Worm (Caenorhabditis elegans) whole organism, late embryonic: Measurements from ENCODE around the gene rars-2.

Source experiments
- C08G9.2 ChIP-seq: sonication (generic microtip); optimal IDR thresholded peaks from 2 replicates; lab custom pipeline; 2016; ENCODE audit warnings: mild to moderate bottlenecking, missing genetic modification characterization, moderate library complexity, missing compliant biosample characterization
- C38D4.7 ChIP-seq: fragments of 200-800 bp; sonication (Bioruptor generic); optimal IDR thresholded peaks from 2 replicates; lab custom pipeline; 2018; ENCODE audit warnings: mild to moderate bottlenecking, missing genetic modification characterization, moderate library complexity, missing compliant biosample characterization
- F13H6.1 ChIP-seq: sonication (generic microtip); optimal IDR thresholded peaks from 2 replicates; lab custom pipeline; 2016; ENCODE audit warnings: missing genetic modification characterization, missing compliant biosample characterization
- K09A11.1 ChIP-seq: sonication (generic microtip); optimal IDR thresholded peaks from 2 replicates; lab custom pipeline; 2017; ENCODE audit warnings: antibody characterized with exemption, mild to moderate bottlenecking, missing genetic modification characterization, missing compliant biosample characterization; ENCODE audit not compliant: insufficient read depth
- ahr-1 ChIP-seq: sonication (generic microtip); optimal IDR thresholded peaks from 2 replicates; lab custom pipeline; 2016; ENCODE audit warnings: missing genetic modification characterization, missing compliant biosample characterization
- ceh-14 ChIP-seq: sonication (generic microtip); optimal IDR thresholded peaks from 2 replicates; lab custom pipeline; 2016; ENCODE audit warnings: missing genotype, missing genetic modification characterization, missing compliant biosample characterization
- ceh-19 ChIP-seq: fragments of 200-800 bp; sonication (Bioruptor generic); optimal IDR thresholded peaks from 2 replicates; lab custom pipeline; 2018; ENCODE audit warnings: mild to moderate bottlenecking, missing genetic modification characterization, missing compliant biosample characterization
- ceh-2 ChIP-seq: sonication (generic microtip); optimal IDR thresholded peaks from 2 replicates; lab custom pipeline; 2016; ENCODE audit warnings: missing genotype, missing genetic modification characterization, missing compliant biosample characterization
- ceh-22 ChIP-seq: sonication (generic microtip); optimal IDR thresholded peaks from 2 replicates; lab custom pipeline; 2017; ENCODE audit warnings: missing biosample characterization, missing genetic modification characterization
- ceh-30 ChIP-seq: fragments of 150-350 bp; optimal IDR thresholded peaks from 2 replicates; lab custom pipeline; 2014; ENCODE audit warnings: missing biosample characterization, missing genetic modification characterization
- ceh-31 ChIP-seq: sonication (generic microtip); optimal IDR thresholded peaks from 2 replicates; lab custom pipeline; 2016; ENCODE audit warnings: missing genetic modification characterization, missing compliant biosample characterization
- ceh-45 ChIP-seq: fragments of 200-800 bp; sonication (Bioruptor generic); IDR thresholded peaks from 2 replicates; pipeline ENCODE4 v1.3.6; 2022; ENCODE audit warnings: missing genetic modification reagents, missing genetic modification characterization, missing compliant biosample characterization
- ceh-6 ChIP-seq: fragments of 200-800 bp; sonication (Bioruptor generic); optimal IDR thresholded peaks from 2 replicates; lab custom pipeline; 2018; ENCODE audit warnings: mild to moderate bottlenecking, missing genetic modification characterization, missing compliant biosample characterization
- ceh-9 ChIP-seq: sonication (generic microtip); optimal IDR thresholded peaks from 2 replicates; lab custom pipeline; 2016; ENCODE audit warnings: mild to moderate bottlenecking, missing genetic modification characterization, inconsistent platforms, missing compliant biosample characterization
- che-1 ChIP-seq: sonication (generic microtip); optimal IDR thresholded peaks from 2 replicates; lab custom pipeline; 2016; ENCODE audit warnings: mild to moderate bottlenecking, missing genetic modification characterization, missing compliant biosample characterization
- elt-4 ChIP-seq: sonication (generic microtip); optimal IDR thresholded peaks from 2 replicates; lab custom pipeline; 2016; ENCODE audit warnings: missing genetic modification characterization, missing compliant biosample characterization
- ets-4 ChIP-seq: sonication (generic microtip); optimal IDR thresholded peaks from 2 replicates; lab custom pipeline; 2016; ENCODE audit warnings: missing genetic modification characterization, missing compliant biosample characterization
- eyg-1 ChIP-seq: sonication (generic microtip); optimal IDR thresholded peaks from 2 replicates; lab custom pipeline; 2016; ENCODE audit warnings: missing genotype, missing genetic modification characterization, missing compliant biosample characterization
- lin-11 ChIP-seq: fragments of 200-800 bp; sonication (Bioruptor generic); optimal IDR thresholded peaks from 2 replicates; lab custom pipeline; 2018; ENCODE audit warnings: mild to moderate bottlenecking, missing genetic modification characterization, missing compliant biosample characterization
- nhr-11 ChIP-seq: fragments of 150-350 bp; optimal IDR thresholded peaks from 2 replicates; lab custom pipeline; 2014; ENCODE audit warnings: missing biosample characterization, missing genetic modification characterization
- odd-2 ChIP-seq: sonication (generic microtip); optimal IDR thresholded peaks from 2 replicates; lab custom pipeline; 2017; ENCODE audit warnings: antibody characterized with exemption, mild to moderate bottlenecking, missing genetic modification characterization, missing compliant biosample characterization
- pag-3 ChIP-seq: sonication (generic microtip); optimal IDR thresholded peaks from 2 replicates; lab custom pipeline; 2016; ENCODE audit warnings: missing compliant biosample characterization, missing genetic modification characterization, borderline replicate concordance
- pax-1 ChIP-seq: fragments of 150-350 bp; optimal IDR thresholded peaks from 2 replicates; lab custom pipeline; 2014; ENCODE audit warnings: missing biosample characterization, missing genetic modification characterization
- pros-1 ChIP-seq: fragments of 150-350 bp; optimal IDR thresholded peaks from 2 replicates; lab custom pipeline; 2014; ENCODE audit warnings: missing biosample characterization, missing genetic modification reagents, missing genetic modification characterization
- ref-2 ChIP-seq: sonication (generic microtip); optimal IDR thresholded peaks from 2 replicates; lab custom pipeline; 2016; ENCODE audit warnings: missing genetic modification characterization, missing compliant biosample characterization
- sdc-2 ChIP-seq: sonication (generic microtip); optimal IDR thresholded peaks from 2 replicates; lab custom pipeline; 2016; ENCODE audit warnings: missing genotype, missing genetic modification characterization, missing compliant biosample characterization
- sox-2 ChIP-seq: fragments of 200-800 bp; sonication (Bioruptor generic); IDR thresholded peaks from 2 replicates; pipeline ENCODE4 v1.3.6; 2022; ENCODE audit warnings: missing genetic modification reagents, missing genetic modification characterization, missing compliant biosample characterization
- sox-4 ChIP-seq: sonication (generic microtip); optimal IDR thresholded peaks from 2 replicates; lab custom pipeline; 2017; ENCODE audit warnings: mild to moderate bottlenecking, missing genetic modification characterization, inconsistent platforms, missing compliant biosample characterization
- syd-9 ChIP-seq: sonication (generic microtip); optimal IDR thresholded peaks from 2 replicates; lab custom pipeline; 2016; ENCODE audit warnings: mild to moderate bottlenecking, missing genetic modification characterization, moderate library complexity, missing compliant biosample characterization
- unc-42 ChIP-seq: sonication (generic microtip); optimal IDR thresholded peaks from 2 replicates; lab custom pipeline; 2016; ENCODE audit warnings: missing genotype, missing genetic modification characterization, missing compliant biosample characterization
- unc-55 ChIP-seq: sonication (generic microtip); optimal IDR thresholded peaks from 2 replicates; lab custom pipeline; 2017; ENCODE audit warnings: missing biosample characterization, missing genetic modification reagents, missing genetic modification characterization
- unc-86 ChIP-seq: sonication (generic microtip); optimal IDR thresholded peaks from 2 replicates; lab custom pipeline; 2016; ENCODE audit warnings: missing genetic modification characterization, missing compliant biosample characterization
- zip-5 ChIP-seq: sonication (generic microtip); optimal IDR thresholded peaks from 2 replicates; lab custom pipeline; 2016; ENCODE audit warnings: missing genetic modification characterization, missing compliant biosample characterization
- ztf-16 ChIP-seq: sonication (generic microtip); optimal IDR thresholded peaks from 2 replicates; lab custom pipeline; 2017; ENCODE audit warnings: missing genetic modification characterization, missing compliant biosample characterization

The rars-2 gene

DNA sequence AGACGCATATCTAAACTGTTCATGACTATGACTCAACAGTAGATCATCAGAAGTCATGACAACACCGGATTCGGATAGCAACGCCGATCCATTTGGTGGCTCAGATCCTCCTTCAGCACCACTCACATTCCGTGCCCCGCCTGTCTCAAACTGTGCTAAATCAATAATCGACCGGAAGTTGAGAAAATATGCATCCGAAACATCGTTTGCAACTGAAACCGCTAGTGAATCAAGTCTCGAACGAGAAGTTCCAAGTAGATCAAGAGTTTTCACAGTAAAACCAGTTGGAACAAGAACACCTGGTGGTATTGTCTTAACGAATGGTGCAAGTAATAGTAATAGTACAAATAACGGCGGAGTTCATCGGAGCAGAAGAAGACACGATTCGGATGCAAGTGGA lies 21.8 kb downstream of the rars-2 start:
- TF ChIP-seq syd-9 (tag; lab: Kevin White, UChicago) = no peak
- TF ChIP-seq unc-42 (tag; lab: Kevin White, UChicago) = no peak
- no peak for TF ChIP-seq ceh-9 (tag; lab: Kevin White, UChicago)
- no peak for TF ChIP-seq ets-4 (tag; lab: Kevin White, UChicago)
- no peak for TF ChIP-seq elt-4
- no peak for TF ChIP-seq zip-5 (tag; lab: Kevin White, UChicago)

DNA sequence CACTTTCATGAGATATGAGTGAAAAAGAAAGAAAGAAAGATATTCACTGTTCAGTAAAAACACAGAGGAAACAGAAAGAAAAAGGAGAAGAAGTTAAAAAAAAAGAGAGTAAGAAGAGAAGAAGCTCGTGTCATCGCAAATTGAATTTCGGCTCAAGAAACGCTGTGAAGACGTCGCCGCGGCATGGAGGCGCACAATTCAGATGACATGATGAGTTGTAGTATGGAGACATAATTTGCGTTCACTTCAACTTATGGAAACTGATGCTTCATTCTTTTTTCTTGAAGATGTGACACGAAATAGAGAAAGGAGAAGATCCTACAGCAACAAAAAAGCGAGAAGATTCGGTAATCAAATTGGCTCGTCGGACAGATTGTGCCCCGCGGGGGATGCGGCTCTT lies 23.0 kb downstream of the rars-2 start:
- TF ChIP-seq unc-86 (tag; lab: Kevin White, UChicago) (no peak), ahr-1 (tag; lab: Kevin White, UChicago) (no peak), ceh-9 (tag; lab: Kevin White, UChicago) (no peak), lin-11 (tag; lab: Kevin White, UChicago) (no peak), ceh-2 (tag; lab: Kevin White, UChicago) (no peak), ztf-16 (tag; lab: Kevin White, UChicago) (no peak), eyg-1 (tag; lab: Kevin White, UChicago) (no peak), ceh-6 (GFP tag; lab: Kevin White, UChicago) (no peak), ceh-14 (no peak), sox-4 (no peak), pag-3 (tag; lab: Kevin White, UChicago) (no peak), pax-1 (tag; lab: Kevin White, UChicago) (no peak), unc-42 (tag; lab: Kevin White, UChicago) (peak; percentile 98), ceh-19 (GFP tag; lab: Kevin White, UChicago) (no peak), ceh-31 (tag; lab: Kevin White, UChicago) (peak; percentile 12), F13H6.1 (tag; lab: Kevin White, UChicago) (no peak), ceh-30 (tag; lab: Kevin White, UChicago) (no peak)

DNA sequence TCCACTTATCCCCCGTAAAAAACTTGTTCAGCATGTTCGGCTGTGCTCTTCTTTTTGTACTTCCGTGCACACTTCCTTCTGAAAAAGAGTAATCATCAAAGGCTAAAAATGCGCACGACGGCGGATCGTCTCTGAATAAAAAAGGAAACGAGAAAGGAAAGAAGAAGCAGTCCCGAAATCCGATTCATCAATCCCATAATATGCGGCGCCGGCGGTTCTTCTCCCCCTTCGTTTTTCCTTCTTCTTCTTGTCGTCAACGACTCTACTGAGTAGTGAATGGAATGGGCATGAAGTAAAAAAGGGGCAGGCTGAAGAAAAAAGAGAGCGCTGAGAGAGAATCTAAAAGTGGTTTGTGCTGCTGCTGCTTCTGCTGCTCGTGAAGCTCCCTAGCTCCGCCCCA lies 24.1 kb downstream of the rars-2 start:
- TF ChIP-seq sdc-2 (tag; lab: Kevin White, UChicago) (no peak), unc-42 (tag; lab: Kevin White, UChicago) (peak; percentile 62)

DNA sequence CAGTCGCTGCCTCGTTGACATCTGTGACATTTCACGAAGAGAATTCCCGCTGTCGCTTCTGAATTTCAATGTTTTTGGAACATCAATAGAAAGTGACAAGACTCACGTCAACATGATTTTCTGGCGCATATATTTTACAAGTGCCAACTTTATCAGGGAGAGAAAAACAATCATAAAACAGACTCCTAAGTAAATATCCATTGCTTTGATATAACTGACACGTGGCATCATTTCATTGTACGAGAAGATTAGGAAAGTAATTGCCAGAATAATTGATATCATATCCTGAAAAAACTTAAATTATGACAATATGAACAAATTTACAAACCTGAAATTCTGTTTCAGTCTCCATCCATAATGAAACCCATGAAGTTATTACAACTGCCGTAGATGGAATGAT lies 32.8 kb downstream of the rars-2 start:
- TF ChIP-seq C08G9.2 (tag; lab: Kevin White, UChicago) = no peak
- no peak for TF ChIP-seq unc-55 (GFP tag; lab: Kevin White, UChicago)
- TF ChIP-seq unc-42 (tag; lab: Kevin White, UChicago) = no peak
- no peak for TF ChIP-seq zip-5 (tag; lab: Kevin White, UChicago)
- TF ChIP-seq sox-2 (GFP tag; lab: Robert Waterston, UW) = no peak
- no peak for TF ChIP-seq pag-3 (tag; lab: Kevin White, UChicago)
- TF ChIP-seq che-1 (tag; lab: Kevin White, UChicago) = no peak
- no peak for TF ChIP-seq odd-2 (tag; lab: Kevin White, UChicago)
- no peak for TF ChIP-seq K09A11.1 (tag; lab: Kevin White, UChicago)
- no peak for TF ChIP-seq ceh-22 (tag; lab: Kevin White, UChicago)
- no peak for TF ChIP-seq pros-1 (tag; lab: Kevin White, UChicago)
- TF ChIP-seq, all 69 proteins: peak for 0

DNA sequence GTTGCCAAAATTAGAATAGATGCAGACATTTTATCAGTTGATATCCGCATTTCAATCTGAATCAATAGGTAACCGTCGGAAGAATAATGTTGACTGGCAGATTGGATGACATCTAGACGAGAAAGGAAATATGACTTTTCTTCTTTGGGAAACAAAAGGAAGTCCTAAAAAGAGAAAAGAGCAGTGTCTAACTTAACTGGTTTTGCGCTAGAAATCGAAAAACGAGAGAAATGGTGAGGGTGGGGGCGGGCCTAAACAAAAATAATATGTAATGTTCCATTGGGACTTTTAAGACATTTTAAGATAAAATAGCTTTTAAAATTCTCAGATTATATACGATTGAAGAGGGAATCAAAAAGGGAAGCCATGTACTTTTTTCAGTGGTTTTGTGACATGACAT lies 35.6 kb downstream of the rars-2 start, which contains the start of gene exp-1:
exp-1 (minus strand) TSS at position 101 of the 400 bp plus-strand sequence.
- TF ChIP-seq nhr-11 (tag; lab: Kevin White, UChicago) = no peak

DNA sequence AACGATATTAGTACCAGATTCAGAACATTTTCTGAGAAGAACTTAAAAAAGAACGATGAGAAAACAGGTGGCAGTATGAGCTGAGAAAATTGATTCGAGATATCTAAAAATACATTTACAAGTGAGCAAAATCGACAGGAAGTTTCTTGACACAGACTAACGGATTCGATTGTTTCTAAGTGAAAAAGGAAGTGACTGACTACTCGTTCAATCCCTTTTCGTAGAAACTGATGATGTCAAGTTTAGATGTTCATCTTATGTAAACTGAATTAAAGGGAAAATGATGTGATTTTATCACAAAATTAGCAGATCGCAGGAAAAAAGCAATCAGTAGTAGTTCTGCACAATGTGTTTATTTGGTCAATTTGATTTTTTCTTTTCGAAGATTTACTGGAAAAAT lies 39.8 kb downstream of the rars-2 start:
- TF ChIP-seq ceh-45 (GFP tag; lab: Robert Waterston, UW) (no peak), ceh-31 (tag; lab: Kevin White, UChicago) (no peak), ref-2 (no peak), C38D4.7 (no peak), unc-42 (tag; lab: Kevin White, UChicago) (peak; percentile 0)
- TF ChIP-seq, all 69 proteins: peak for 1
